Fruit fly (Drosophila melanogaster) whole organism, embryonic: ENCODE results near the gene CG42232.
A peak's percentile ranks its signal among the peaks of the same experiment; 100 is the strongest.

Experiments used
- ATbp ChIP-seq: fragments of 200-800 bp; sonication (Bioruptor generic); optimal IDR thresholded peaks from 2 replicates; lab custom pipeline; 2017; ENCODE audit warnings: missing biosample characterization, mild to moderate bottlenecking, missing genetic modification characterization, missing genetic modification reagents
- CG10654 ChIP-seq: fragments of 200-800 bp; sonication (Bioruptor generic); optimal IDR thresholded peaks from 2 replicates; lab custom pipeline; 2016; ENCODE audit warnings: missing biosample characterization, missing genetic modification characterization
- CG13624 ChIP-seq: fragments of 200-800 bp; sonication (Bioruptor generic); optimal IDR thresholded peaks from 2 replicates; lab custom pipeline; 2016; ENCODE audit warnings: missing biosample characterization, missing genetic modification characterization
- CG14965 ChIP-seq: fragments of 200-800 bp; sonication (Bioruptor generic); optimal IDR thresholded peaks from 2 replicates; lab custom pipeline; 2016; ENCODE audit warnings: missing biosample characterization, missing genetic modification characterization, borderline replicate concordance
- CG1647 ChIP-seq: fragments of 200-800 bp; sonication (Bioruptor generic); optimal IDR thresholded peaks from 3 replicates; lab custom pipeline; 2016; ENCODE audit warnings: missing biosample characterization, missing genetic modification characterization
- CG16815 ChIP-seq: fragments of 200-800 bp; sonication (Bioruptor generic); optimal IDR thresholded peaks from 3 replicates; lab custom pipeline; 2017; ENCODE audit warnings: missing biosample characterization, mild to moderate bottlenecking, missing genetic modification characterization
- CG16863 ChIP-seq: fragments of 200-800 bp; sonication (Bioruptor generic); optimal IDR thresholded peaks from 3 replicates; lab custom pipeline; 2016; ENCODE audit warnings: missing biosample characterization, missing genetic modification characterization
- CG33557 ChIP-seq: fragments of 200-800 bp; sonication (Bioruptor generic); optimal IDR thresholded peaks from 2 replicates; lab custom pipeline; 2019; ENCODE audit warnings: missing biosample characterization, mild to moderate bottlenecking, missing genetic modification characterization, moderate library complexity
- CG34422 ChIP-seq: fragments of 200-800 bp; sonication (Bioruptor generic); IDR thresholded peaks from 3 replicates; pipeline ENCODE4 v1.3.6; 2022; ENCODE audit warnings: missing biosample characterization, missing genetic modification characterization
- CG5245 ChIP-seq: fragments of 200-800 bp; sonication (Bioruptor generic); optimal IDR thresholded peaks from 3 replicates; lab custom pipeline; 2016; ENCODE audit warnings: missing biosample characterization, missing genetic modification characterization
- CG6175 ChIP-seq: fragments of 200-800 bp; sonication (Bioruptor generic); IDR thresholded peaks from 3 replicates; pipeline ENCODE4 v1.3.6; 2022; ENCODE audit warnings: missing biosample characterization, missing genetic modification characterization
- CG6689 ChIP-seq: fragments of 200-800 bp; sonication (Bioruptor generic); IDR thresholded peaks from 2 replicates; pipeline ENCODE4 v1.3.6; 2022; ENCODE audit warnings: missing biosample characterization, missing genetic modification characterization
- CG8089 ChIP-seq: fragments of 200-800 bp; sonication (Bioruptor generic); optimal IDR thresholded peaks from 3 replicates; lab custom pipeline; 2016; ENCODE audit warnings: missing biosample characterization, missing genetic modification characterization
- CG8290 ChIP-seq, 3 experiments: fragments of 200-800 bp; sonication (Bioruptor generic); optimal IDR thresholded peaks; 2 replicates each; lab custom pipeline; 2016 to 2019; ENCODE audit warnings: missing biosample characterization in 3 of 3, missing genetic modification characterization in 3 of 3, mild to moderate bottlenecking in 2 of 3, moderate library complexity in 1 of 3
- CG9932 ChIP-seq: fragments of 200-800 bp; sonication (Bioruptor generic); IDR thresholded peaks from 2 replicates; pipeline ENCODE4 v1.3.6; 2022; ENCODE audit warnings: missing biosample characterization, missing genetic modification characterization
- CHES-1-like ChIP-seq: fragments of 200-800 bp; sonication (Bioruptor generic); optimal IDR thresholded peaks from 2 replicates; lab custom pipeline; 2016; ENCODE audit warnings: missing biosample characterization, missing genetic modification characterization
- Camta ChIP-seq: fragments of 200-800 bp; sonication (Bioruptor generic); optimal IDR thresholded peaks from 2 replicates; lab custom pipeline; 2016; ENCODE audit warnings: missing biosample characterization, missing genetic modification characterization
- Chrac-16 ChIP-seq: fragments of 200-800 bp; sonication (Bioruptor generic); optimal IDR thresholded peaks from 3 replicates; lab custom pipeline; 2016; ENCODE audit warnings: missing biosample characterization, missing genetic modification characterization
- D19A ChIP-seq: fragments of 200-800 bp; optimal IDR thresholded peaks from 3 replicates; lab custom pipeline; 2019; ENCODE audit warnings: missing biosample characterization, mild to moderate bottlenecking, missing genetic modification characterization, moderate library complexity
- D19B ChIP-seq: fragments of 200-800 bp; sonication (Bioruptor generic); optimal IDR thresholded peaks from 2 replicates; lab custom pipeline; 2017; ENCODE audit warnings: missing biosample characterization, mild to moderate bottlenecking, missing genetic modification characterization
- Dp ChIP-seq: fragments of 200-800 bp; sonication (Bioruptor generic); optimal IDR thresholded peaks from 2 replicates; lab custom pipeline; 2018; ENCODE audit warnings: missing biosample characterization, mild to moderate bottlenecking, missing genetic modification characterization, moderate library complexity
- Drgx ChIP-seq: fragments of 200-800 bp; sonication (Bioruptor generic); IDR thresholded peaks from 2 replicates; pipeline ENCODE4 v1.3.6; 2022; ENCODE audit warnings: missing biosample characterization, missing genetic modification characterization
- Gsc ChIP-seq: fragments of 200-800 bp; sonication (Bioruptor generic); IDR thresholded peaks from 2 replicates; pipeline ENCODE4 v1.3.6; 2022; ENCODE audit warnings: missing biosample characterization, missing genetic modification characterization
- Hand ChIP-seq: fragments of 200-800 bp; sonication (Bioruptor generic); optimal IDR thresholded peaks from 2 replicates; lab custom pipeline; 2017; ENCODE audit warnings: mild to moderate bottlenecking, missing biosample characterization, missing genetic modification reagents, missing genetic modification characterization
- Hey ChIP-seq: fragments of 200-800 bp; sonication (Bioruptor generic); optimal IDR thresholded peaks from 3 replicates; lab custom pipeline; 2018; ENCODE audit warnings: missing biosample characterization, mild to moderate bottlenecking, missing genetic modification characterization
- Hr51 ChIP-seq, 2 experiments: fragments of 200-800 bp; sonication (Bioruptor generic); optimal IDR thresholded peaks; 2 replicates in 1 of 2; 3 replicates in 1 of 2; lab custom pipeline; 2016 to 2018; ENCODE audit warnings: missing biosample characterization in 2 of 2, missing genetic modification characterization in 2 of 2, mild to moderate bottlenecking in 1 of 2, moderate library complexity in 1 of 2
- Hr78 ChIP-seq, 2 experiments: fragments of 200-800 bp in 1 of 2; fragments of >200 bp in 1 of 2; sonication (Bioruptor generic) in 1 of 2; optimal IDR thresholded peaks; 2 replicates each; lab custom pipeline; 2017 to 2019; ENCODE audit warnings: missing biosample characterization in 2 of 2, missing genetic modification characterization in 2 of 2, mild to moderate bottlenecking in 1 of 2, moderate library complexity in 1 of 2
- Meics ChIP-seq: fragments of 200-800 bp; sonication (Bioruptor generic); optimal IDR thresholded peaks from 2 replicates; lab custom pipeline; 2017; ENCODE audit warnings: missing biosample characterization, mild to moderate bottlenecking, missing genetic modification characterization
- Myb ChIP-seq: fragments of 200-800 bp; sonication (Bioruptor generic); optimal IDR thresholded peaks from 2 replicates; lab custom pipeline; 2016; ENCODE audit warnings: missing biosample characterization, missing genetic modification characterization
- NC2β ChIP-seq: fragments of 200-800 bp; sonication (Bioruptor generic); optimal IDR thresholded peaks from 2 replicates; lab custom pipeline; 2016; ENCODE audit warnings: missing biosample characterization, missing genetic modification characterization
- NFAT ChIP-seq: fragments of 200-800 bp; sonication (Bioruptor generic); IDR thresholded peaks from 2 replicates; pipeline ENCODE4 v1.3.6; 2022; ENCODE audit warnings: missing biosample characterization, missing genetic modification characterization
- Pdp1 ChIP-seq, 2 experiments: fragments of 200-800 bp; sonication (Bioruptor generic); optimal IDR thresholded peaks; 3 replicates each; lab custom pipeline; 2016; ENCODE audit warnings: missing biosample characterization in 2 of 2, missing genetic modification characterization in 2 of 2, mild to moderate bottlenecking in 1 of 2, moderate library complexity in 1 of 2
- Ravus ChIP-seq: fragments of 200-800 bp; sonication (Bioruptor generic); IDR thresholded peaks from 2 replicates; pipeline ENCODE4 v1.3.6; 2022; ENCODE audit warnings: missing biosample characterization, missing genetic modification characterization
- Rfx ChIP-seq: fragments of 200-800 bp; sonication (Bioruptor generic); IDR thresholded peaks from 2 replicates; pipeline ENCODE4 v1.3.6; 2022; ENCODE audit warnings: missing biosample characterization, missing genetic modification characterization
- Ssrp ChIP-seq: fragments of 200-800 bp; sonication (Bioruptor generic); optimal IDR thresholded peaks from 2 replicates; lab custom pipeline; 2018; ENCODE audit warnings: missing biosample characterization, mild to moderate bottlenecking, missing genetic modification characterization, moderate library complexity
- Usf ChIP-seq: fragments of 200-800 bp; sonication (Bioruptor generic); optimal IDR thresholded peaks from 2 replicates; lab custom pipeline; 2017; ENCODE audit warnings: missing genotype, missing biosample characterization, missing genetic modification characterization
- chn ChIP-seq: fragments of 200-800 bp; sonication (Bioruptor generic); optimal IDR thresholded peaks from 2 replicates; lab custom pipeline; 2016; ENCODE audit warnings: missing biosample characterization, missing genetic modification characterization
- crc ChIP-seq: fragments of 200-800 bp; sonication (Bioruptor generic); optimal IDR thresholded peaks from 2 replicates; lab custom pipeline; 2016; ENCODE audit warnings: missing biosample characterization, missing genetic modification characterization
- croc ChIP-seq: fragments of 200-800 bp; sonication (Bioruptor generic); conservative IDR thresholded peaks from 3 replicates; pipeline ENCODE4 v1.3.6; 2022; ENCODE audit warnings: missing biosample characterization, missing genetic modification characterization
- dysf ChIP-seq: fragments of 200-800 bp; sonication (Bioruptor generic); IDR thresholded peaks from 3 replicates; pipeline ENCODE4 v1.3.6; 2022; ENCODE audit warnings: missing biosample characterization, missing genetic modification characterization
- en ChIP-seq: fragments of 200-800 bp; sonication (Bioruptor generic); optimal IDR thresholded peaks from 2 replicates; lab custom pipeline; 2016; ENCODE audit warnings: missing biosample characterization, missing genetic modification characterization
- fd64A ChIP-seq: fragments of 200-800 bp; sonication (Bioruptor generic); optimal IDR thresholded peaks from 3 replicates; lab custom pipeline; 2018; ENCODE audit warnings: missing biosample characterization, mild to moderate bottlenecking, missing genetic modification characterization
- fd96Cb ChIP-seq: fragments of 200-800 bp; sonication (Bioruptor generic); optimal IDR thresholded peaks from 2 replicates; lab custom pipeline; 2018; ENCODE audit warnings: missing biosample characterization, mild to moderate bottlenecking, missing genetic modification characterization, moderate library complexity
- gem ChIP-seq: fragments of 200-800 bp; sonication (Bioruptor generic); optimal IDR thresholded peaks from 2 replicates; lab custom pipeline; 2019; ENCODE audit warnings: missing biosample characterization, mild to moderate bottlenecking, missing genetic modification characterization, moderate library complexity
- her ChIP-seq: fragments of 200-800 bp; sonication (Bioruptor generic); optimal IDR thresholded peaks from 2 replicates; lab custom pipeline; 2016; ENCODE audit warnings: missing biosample characterization, missing genetic modification characterization
- ken ChIP-seq: fragments of 200-800 bp; sonication (Bioruptor generic); IDR thresholded peaks from 3 replicates; pipeline ENCODE4 v1.3.6; 2022; ENCODE audit warnings: missing biosample characterization, missing genetic modification characterization
- odd ChIP-seq: fragments of 200-800 bp; sonication (Bioruptor generic); optimal IDR thresholded peaks from 2 replicates; lab custom pipeline; 2017; ENCODE audit warnings: missing biosample characterization, mild to moderate bottlenecking, missing genetic modification characterization
- pfk ChIP-seq: fragments of 200-800 bp; sonication (Bioruptor generic); optimal IDR thresholded peaks from 2 replicates; lab custom pipeline; 2018; ENCODE audit warnings: missing biosample characterization, mild to moderate bottlenecking, missing genetic modification characterization, moderate library complexity
- slou ChIP-seq: fragments of 200-800 bp; sonication (Bioruptor generic); optimal IDR thresholded peaks from 3 replicates; lab custom pipeline; 2016; ENCODE audit warnings: missing biosample characterization, missing genetic modification characterization
- trh ChIP-seq: fragments of 200-800 bp; sonication (Bioruptor generic); optimal IDR thresholded peaks from 2 replicates; lab custom pipeline; 2016; ENCODE audit warnings: missing biosample characterization, missing genetic modification characterization
- yki ChIP-seq: fragments of >200 bp; optimal IDR thresholded peaks from 3 replicates; lab custom pipeline; 2018

Gene CG42232

DNA sequence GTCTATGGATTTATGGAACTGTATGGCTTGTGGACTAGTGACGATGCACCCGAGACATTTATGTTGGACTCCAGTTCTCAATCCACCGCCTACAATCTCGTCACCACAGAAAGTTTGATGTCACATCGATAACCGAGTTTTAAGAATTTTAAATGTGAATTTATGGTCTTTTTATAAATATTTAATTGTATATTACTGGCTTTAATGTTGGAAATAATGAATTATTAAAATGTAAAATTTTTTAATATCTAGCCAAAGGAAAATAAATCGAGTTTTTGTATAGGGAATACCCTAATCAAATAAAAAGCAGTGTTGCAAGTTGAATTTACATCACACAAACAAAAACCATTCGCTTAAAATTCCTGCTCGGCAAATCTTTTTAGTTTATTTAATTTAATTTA, 36.8 kb downstream of the CG42232 start, which contains the start of gene Fntb (continued):
- TF ChIP-seq ATbp (GFP tag; lab: Kevin White, UChicago) = peak; percentile 40
- TF ChIP-seq gem = peak; percentile 86
- TF ChIP-seq croc = peak; percentile 29; the same call in 2 of the 3 replicates
- TF ChIP-seq Drgx = no peak; the same call in 1 of the 2 replicates
- TF ChIP-seq CG10654 (GFP tag; lab: Kevin White, UChicago) = peak; percentile 67
- no peak for TF ChIP-seq trh (GFP tag; lab: Kevin White, UChicago)
- no peak for TF ChIP-seq CG14965 (GFP tag; lab: Kevin White, UChicago)
- TF ChIP-seq Rfx = peak; percentile 69
- TF ChIP-seq Hr51 (GFP tag; optimal IDR thresholded peaks at IDR 0.05; lab: Kevin White, UChicago) = no peak
- no peak for TF ChIP-seq Gsc (GFP tag; lab: Robert Waterston, UW)
- TF ChIP-seq Hey (tag; lab: Kevin White, UChicago) = no peak
- TF ChIP-seq fd96Cb = peak; percentile 70
- peak; percentile 63 for TF ChIP-seq Chrac-16 (GFP tag; lab: Kevin White, UChicago)
- no peak for TF ChIP-seq CG13624 (GFP tag; lab: Kevin White, UChicago)
- no peak for TF ChIP-seq yki (lab: Kevin White, UChicago)
- TF ChIP-seq fd64A (GFP tag; lab: Kevin White, UChicago) = no peak
- TF ChIP-seq D19B (GFP tag; lab: Kevin White, UChicago) = peak; percentile 58
- TF ChIP-seq CG33557 = peak; percentile 50
- peak; percentile 49; the same call in 1 of the 2 replicates for TF ChIP-seq CG6689 (GFP tag; lab: Robert Waterston, UW)
- peak; percentile 75 for TF ChIP-seq Ssrp
- TF ChIP-seq CG1647 (GFP tag; lab: Kevin White, UChicago) = no peak
- peak; percentile 12 for TF ChIP-seq slou (GFP tag; lab: Kevin White, UChicago)
- peak; percentile 7 for TF ChIP-seq CG16863 (GFP tag; lab: Kevin White, UChicago)
- TF ChIP-seq CG8290 (GFP tag; optimal IDR thresholded peaks at IDR 0.05; lab: Kevin White, UChicago) = peak; percentile 52
- no peak for TF ChIP-seq CG8290 (tag; optimal IDR thresholded peaks at IDR 0.05; lab: Kevin White, UChicago)
- peak; percentile 5 for TF ChIP-seq CG5245 (GFP tag; lab: Kevin White, UChicago)
- no peak for TF ChIP-seq Dp (GFP tag; lab: Kevin White, UChicago)
- no peak for TF ChIP-seq Hr78 (GFP tag; optimal IDR thresholded peaks at IDR 0.05; lab: Kevin White, UChicago)
- TF ChIP-seq Usf = no peak
- TF ChIP-seq pfk (GFP tag; lab: Kevin White, UChicago) = no peak
- TF ChIP-seq odd (GFP tag; lab: Kevin White, UChicago) = no peak
- peak; percentile 99 for TF ChIP-seq Meics (GFP tag; lab: Kevin White, UChicago)
- peak; percentile 18 for TF ChIP-seq NC2β (GFP tag; lab: Kevin White, UChicago)
- TF ChIP-seq dysf (GFP tag; lab: Robert Waterston, UW) = peak; percentile 74
- peak; percentile 25 to 57 for TF ChIP-seq Pdp1 (GFP tag; optimal IDR thresholded peaks at IDR 0.05; lab: Kevin White, UChicago)
- peak; percentile 32 for TF ChIP-seq chn
- no peak for TF ChIP-seq Myb (GFP tag; lab: Kevin White, UChicago)
- TF ChIP-seq ken (GFP tag; lab: Robert Waterston, UW) = no peak
- TF ChIP-seq Ravus = no peak
- TF ChIP-seq Hand (GFP tag; lab: Kevin White, UChicago) = no peak
- TF ChIP-seq her (GFP tag; lab: Kevin White, UChicago) = no peak
- no peak for TF ChIP-seq CG8089
- no peak; the same call in 2 of the 3 replicates for TF ChIP-seq CG6175 (GFP tag; lab: Robert Waterston, UW)
- TF ChIP-seq D19A (tag; lab: Kevin White, UChicago) = peak; percentile 75
- no peak for TF ChIP-seq en (GFP tag; lab: Kevin White, UChicago)
- peak; percentile 14 for TF ChIP-seq Camta (GFP tag; lab: Kevin White, UChicago)
- TF ChIP-seq CG34422 (GFP tag; lab: Robert Waterston, UW) = peak; percentile 42; the same call in 1 of the 3 replicates
- peak; percentile 71 for TF ChIP-seq CG9932 (GFP tag; lab: Robert Waterston, UW)
- no peak for TF ChIP-seq crc (GFP tag; lab: Kevin White, UChicago)
- no peak for TF ChIP-seq NFAT (GFP tag; lab: Robert Waterston, UW)
- TF ChIP-seq CG16815 (GFP tag; lab: Kevin White, UChicago) = peak; percentile 45
- TF ChIP-seq CHES-1-like (GFP tag; lab: Kevin White, UChicago) = no peak
